Worm (Caenorhabditis elegans): Measurements from ENCODE around the gene ZC412.10.

DNA sequence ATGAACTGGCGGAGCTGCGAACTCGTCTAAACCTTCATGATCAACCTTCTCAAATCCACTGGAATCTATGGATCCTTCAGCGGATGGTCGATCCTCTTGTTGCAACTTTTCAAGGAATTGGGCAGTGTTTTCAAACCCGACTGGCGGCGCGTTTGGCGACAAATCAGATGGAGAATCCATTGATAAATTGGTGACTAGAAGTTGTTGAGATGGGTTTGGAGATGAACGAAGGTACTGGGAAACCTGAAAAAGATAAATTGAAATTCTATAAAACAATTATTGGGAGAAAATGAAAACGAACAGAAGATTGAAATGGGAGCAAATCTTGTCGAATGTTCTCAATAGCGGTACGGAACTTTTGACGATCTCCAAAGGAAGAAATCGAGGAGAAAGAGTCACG lies 38.5 kb downstream of the ZC412.10 start:
- TF ChIP-seq egl-18 (GFP tag; IDR thresholded peaks at IDR 0.05) (no peak), lsy-27 (tag; optimal IDR thresholded peaks at IDR 0.05; ENCODE audit: borderline replicate concordance, insufficient read depth) (no peak), dpff-1 (tag; optimal IDR thresholded peaks at IDR 0.05) (no peak), lin-26 (GFP tag; IDR thresholded peaks at IDR 0.05) (no peak)
